Worm (Caenorhabditis elegans): Measurements from ENCODE around the gene rps-0.

Gene rps-0

ce11 chrIII:4720620-4721227 is 33.1 kb downstream of the rps-0 start, which contains the start of gene emb-5:
TSS of gene emb-5 (minus strand) at chrIII:4720670.
- TF ChIP-seq aha-1 (tag; optimal IDR thresholded peaks at IDR 0.05) (no peak), snu-23 (GFP tag; optimal IDR thresholded peaks at IDR 0.05) (peak; percentile 77), aly-2 (tag; optimal IDR thresholded peaks at IDR 0.05) (peak; percentile 7), isw-1 (GFP tag; IDR thresholded peaks at IDR 0.05) (peak; percentile 75), fkh-8 (tag; optimal IDR thresholded peaks at IDR 0.05) (peak; percentile 62), xbp-1 (tag; optimal IDR thresholded peaks at IDR 0.05) (peak; percentile 72), rnt-1 (tag; optimal IDR thresholded peaks at IDR 0.05) (peak; percentile 86), elt-2 (tag; optimal IDR thresholded peaks at IDR 0.05) (peak; percentile 9), ceh-90 (tag; optimal IDR thresholded peaks at IDR 0.05) (no peak), jun-1 (tag; optimal IDR thresholded peaks at IDR 0.05) (peak; percentile 59), sup-37 (GFP tag; optimal IDR thresholded peaks at IDR 0.05) (peak; percentile 36), irx-1 (tag; optimal IDR thresholded peaks at IDR 0.05) (peak; percentile 44), dpl-1 (GFP tag; optimal IDR thresholded peaks at IDR 0.05) (peak; percentile 95 to 97 (median 96)), egl-27 (tag; optimal IDR thresholded peaks at IDR 0.05) (no peak), skn-1 (tag; optimal IDR thresholded peaks at IDR 0.05) (peak; percentile 71), lin-39 (tag; optimal IDR thresholded peaks at IDR 0.05) (peak; percentile 59), nhr-77 (tag; optimal IDR thresholded peaks at IDR 0.05) (peak; percentile 28), blmp-1 (tag; optimal IDR thresholded peaks at IDR 0.05) (no peak), mab-9 (GFP tag; IDR thresholded peaks at IDR 0.05) (peak; percentile 40; the same call in 1 of the 2 replicates), efl-3 (GFP tag; optimal IDR thresholded peaks at IDR 0.05) (no peak), grh-1 (GFP tag; IDR thresholded peaks at IDR 0.05) (peak; percentile 58; the same call in 1 of the 2 replicates), nhr-71 (tag; optimal IDR thresholded peaks at IDR 0.05) (peak; percentile 79), F16B12.6 (tag; optimal IDR thresholded peaks at IDR 0.05) (peak; percentile 58), lir-3 (tag; optimal IDR thresholded peaks at IDR 0.05; ENCODE audit: poor library complexity) (peak; percentile 0), C04F5.9 (tag; optimal IDR thresholded peaks at IDR 0.05) (peak; percentile 65), nhr-20 (tag; optimal IDR thresholded peaks at IDR 0.05) (peak; percentile 67), efl-1 (optimal IDR thresholded peaks at IDR 0.05) (peak; percentile 76 to 97), efl-1 (GFP tag; optimal IDR thresholded peaks at IDR 0.05 in 1 of 2) (peak; percentile 97 to 100), pax-3 (tag; optimal IDR thresholded peaks at IDR 0.05) (peak; percentile 28), nhr-237 (tag; optimal IDR thresholded peaks at IDR 0.05) (no peak), lin-35 (GFP tag; optimal IDR thresholded peaks at IDR 0.05) (peak; percentile 96 to 98), lsy-2 (tag; optimal IDR thresholded peaks at IDR 0.05) (peak in 1 of 2 experiments; percentile 76), zip-4 (GFP tag; optimal IDR thresholded peaks at IDR 0.05) (no peak), nhr-90 (tag; optimal IDR thresholded peaks at IDR 0.05; ENCODE audit: poor library complexity) (peak; percentile 54), nhr-47 (tag; optimal IDR thresholded peaks at IDR 0.05) (peak; percentile 77), ceh-88 (GFP tag; IDR thresholded peaks at IDR 0.05) (no peak), unc-86 (tag; optimal IDR thresholded peaks at IDR 0.05) (peak; percentile 61), lin-15B (tag; optimal IDR thresholded peaks at IDR 0.05) (peak; percentile 74), mdl-1 (tag; optimal IDR thresholded peaks at IDR 0.05) (peak in 1 of 2 experiments; percentile 36), fos-1 (tag; optimal IDR thresholded peaks at IDR 0.05) (peak; percentile 39), ceh-82 (tag; optimal IDR thresholded peaks at IDR 0.05) (peak; percentile 30 to 85 (median 74)), nhr-85 (tag) (peak; percentile 80), elt-3 (tag; optimal IDR thresholded peaks at IDR 0.05) (peak in 1 of 6 experiments; percentile 38), lin-13 (GFP tag; optimal IDR thresholded peaks at IDR 0.05) (peak; percentile 62), tbx-2 (tag; optimal IDR thresholded peaks at IDR 0.05) (no peak), C16A3.4 (tag; optimal IDR thresholded peaks at IDR 0.05) (peak; percentile 81), zag-1 (tag; optimal IDR thresholded peaks at IDR 0.05) (no peak), swsn-7 (tag; optimal IDR thresholded peaks at IDR 0.05) (peak; percentile 61), nhr-19 (GFP tag; conservative IDR thresholded peaks at IDR 0.05) (peak; percentile 76), unc-130 (tag; optimal IDR thresholded peaks at IDR 0.05) (no peak)

Data from whole organism, L1 larva.